Worm (Caenorhabditis elegans) whole organism, mixed stage, embryonic: ENCODE measurements around the gene fbxb-85.

Source experiments
- M03D4.4 ChIP-seq: sonication (generic microtip); optimal IDR thresholded peaks from 2 replicates; lab custom pipeline; 2017; ENCODE audit warnings: mild to moderate bottlenecking, missing genetic modification characterization, missing compliant biosample characterization
- blmp-1 ChIP-seq: fragments of 150-350 bp; optimal IDR thresholded peaks from 2 replicates; lab custom pipeline; 2014; ENCODE audit warnings: missing biosample characterization, missing genetic modification characterization
- drap-1 ChIP-seq: fragments of 200-800 bp; sonication (Bioruptor generic); optimal IDR thresholded peaks from 3 replicates; lab custom pipeline; 2018; ENCODE audit warnings: mild to moderate bottlenecking, missing genetic modification characterization, missing compliant biosample characterization
- mep-1 ChIP-seq: fragments of 150-350 bp; optimal IDR thresholded peaks from 2 replicates; lab custom pipeline; 2017; ENCODE audit warnings: missing biosample characterization, missing genetic modification reagents, missing genetic modification characterization, inconsistent platforms
- nhr-237 ChIP-seq: fragments of 150-350 bp; optimal IDR thresholded peaks from 2 replicates; lab custom pipeline; 2014; ENCODE audit warnings: missing biosample characterization, missing genetic modification characterization
- pha-4 ChIP-seq: fragments of 150-350 bp; optimal IDR thresholded peaks from 2 replicates; lab custom pipeline; 2018; ENCODE audit warnings: missing biosample characterization, missing genetic modification reagents, missing genetic modification characterization
- snpc-4 ChIP-seq: fragments of 150-350 bp; optimal IDR thresholded peaks from 2 replicates; lab custom pipeline; 2014; ENCODE audit warnings: missing biosample characterization, missing genetic modification characterization
- unc-39 ChIP-seq: fragments of 150-350 bp; optimal IDR thresholded peaks from 2 replicates; lab custom pipeline; 2014; ENCODE audit warnings: missing biosample characterization, missing genetic modification characterization
- unc-62 ChIP-seq: fragments of 150-350 bp; optimal IDR thresholded peaks from 2 replicates; lab custom pipeline; 2014; ENCODE audit warnings: missing biosample characterization, missing genetic modification reagents, missing genetic modification characterization
- zip-8 ChIP-seq: fragments of 150-350 bp; optimal IDR thresholded peaks from 2 replicates; lab custom pipeline; 2014; ENCODE audit warnings: missing biosample characterization, missing genetic modification characterization

- no peak for TF ChIP-seq nhr-237 (tag; lab: Kevin White, UChicago)
- no peak for TF ChIP-seq unc-62 (GFP tag; lab: Kevin White, UChicago)
- no peak for TF ChIP-seq M03D4.4 (tag; lab: Kevin White, UChicago)
- TF ChIP-seq drap-1 (GFP tag; lab: Kevin White, UChicago), result no peak
- TF ChIP-seq zip-8 (tag; lab: Kevin White, UChicago), result no peak
- TF ChIP-seq unc-39 (tag; lab: Kevin White, UChicago), result no peak
- TF ChIP-seq pha-4, result no peak
- no peak for TF ChIP-seq blmp-1 (tag; lab: Kevin White, UChicago)
- TF ChIP-seq snpc-4 (tag; lab: Kevin White, UChicago), result no peak
- TF ChIP-seq mep-1 (tag; lab: Kevin White, UChicago), result no peak
Observed at ce11 chrIII:10807236-10807635, 41.5 kb downstream of the fbxb-85 start.
